Worm (Caenorhabditis elegans) whole organism, young adult: Measurements from ENCODE around the gene csn-5.
A peak's percentile ranks its signal among the peaks of the same experiment; 100 is the strongest.

Experiments used
- B0019.2 ChIP-seq: fragments of 200-800 bp; sonication (Bioruptor generic); conservative IDR thresholded peaks from 2 replicates; pipeline ENCODE4 v1.3.6; 2022; ENCODE audit warnings: missing genetic modification reagents, missing genetic modification characterization, missing compliant biosample characterization
- B0336.3 ChIP-seq: fragments of 200-800 bp; sonication (Bioruptor generic); IDR thresholded peaks from 2 replicates; pipeline ENCODE4 v1.3.6; 2022; ENCODE audit warnings: missing genetic modification characterization, missing compliant biosample characterization
- C06A6.2 ChIP-seq: fragments of 200-800 bp; sonication (Bioruptor generic); conservative IDR thresholded peaks from 2 replicates; pipeline ENCODE4 v1.3.6; 2022; ENCODE audit warnings: missing genetic modification characterization, missing compliant biosample characterization
- F52B5.7 ChIP-seq: sonication (generic microtip); optimal IDR thresholded peaks from 2 replicates; lab custom pipeline; 2016; ENCODE audit warnings: mild to moderate bottlenecking, missing genetic modification characterization, missing compliant biosample characterization
- F57A8.1 ChIP-seq: fragments of 200-800 bp; sonication (Bioruptor generic); optimal IDR thresholded peaks from 2 replicates; lab custom pipeline; 2018; ENCODE audit warnings: mild to moderate bottlenecking, missing genetic modification characterization, moderate library complexity, missing compliant biosample characterization
- K11D2.4 ChIP-seq: fragments of 200-800 bp; sonication (Bioruptor generic); IDR thresholded peaks from 2 replicates; pipeline ENCODE4 v1.3.6; 2022; ENCODE audit warnings: missing genetic modification reagents, missing genetic modification characterization, missing compliant biosample characterization
- K12H6.12 ChIP-seq: fragments of 200-800 bp; sonication (Bioruptor generic); optimal IDR thresholded peaks from 2 replicates; lab custom pipeline; 2018; ENCODE audit warnings: mild to moderate bottlenecking, missing genetic modification characterization, missing compliant biosample characterization
- T26A5.8 ChIP-seq: sonication (generic microtip); optimal IDR thresholded peaks from 2 replicates; lab custom pipeline; 2016; ENCODE audit warnings: missing genetic modification characterization, missing compliant biosample characterization
- Y53G8AR.9 ChIP-seq: fragments of 200-800 bp; sonication (Bioruptor generic); conservative IDR thresholded peaks from 2 replicates; pipeline ENCODE4 v1.3.6; 2022; ENCODE audit warnings: missing genetic modification reagents, missing genetic modification characterization, missing compliant biosample characterization
- athp-1 ChIP-seq: sonication (generic microtip); optimal IDR thresholded peaks from 2 replicates; lab custom pipeline; 2017; ENCODE audit warnings: mild to moderate bottlenecking, missing genetic modification characterization, missing compliant biosample characterization
- attf-3 ChIP-seq: fragments of 200-800 bp; sonication (Bioruptor generic); conservative IDR thresholded peaks from 2 replicates; pipeline ENCODE4 v1.3.6; 2022; ENCODE audit warnings: missing genetic modification reagents, missing genetic modification characterization, missing compliant biosample characterization
- ceh-100 ChIP-seq: fragments of 200-800 bp; sonication (Bioruptor generic); IDR thresholded peaks from 2 replicates; pipeline ENCODE4 v1.3.6; 2022; ENCODE audit warnings: missing genetic modification reagents, missing genetic modification characterization, missing compliant biosample characterization
- dox-1 ChIP-seq: fragments of 200-800 bp; sonication (Bioruptor generic); IDR thresholded peaks from 2 replicates; pipeline ENCODE4 v1.3.6; 2022; ENCODE audit warnings: missing genetic modification reagents, missing genetic modification characterization, missing compliant biosample characterization
- ekl-4 ChIP-seq: fragments of 200-800 bp; sonication (Bioruptor generic); IDR thresholded peaks from 2 replicates; pipeline ENCODE4 v1.3.6; 2022; ENCODE audit warnings: missing genetic modification reagents, missing genetic modification characterization, missing compliant biosample characterization
- ets-4 ChIP-seq: fragments of 200-800 bp; sonication (Bioruptor generic); optimal IDR thresholded peaks from 2 replicates; lab custom pipeline; 2018; ENCODE audit warnings: mild to moderate bottlenecking, missing genetic modification characterization, missing compliant biosample characterization
- him-1 ChIP-seq: sonication (generic microtip); optimal IDR thresholded peaks from 2 replicates; lab custom pipeline; 2016; ENCODE audit warnings: missing genotype, missing genetic modification reagents, missing genetic modification characterization, missing compliant biosample characterization
- hlh-12 ChIP-seq: sonication (generic microtip); optimal IDR thresholded peaks from 2 replicates; lab custom pipeline; 2016; ENCODE audit warnings: missing genetic modification characterization, missing compliant biosample characterization
- hmg-1.2 ChIP-seq: fragments of 200-800 bp; sonication (Bioruptor generic); IDR thresholded peaks from 2 replicates; pipeline ENCODE4 v1.3.6; 2022; ENCODE audit warnings: missing genetic modification reagents, missing genetic modification characterization, missing compliant biosample characterization
- let-526 ChIP-seq: fragments of 200-800 bp; sonication (Bioruptor generic); IDR thresholded peaks from 2 replicates; pipeline ENCODE4 v1.3.6; 2022; ENCODE audit warnings: missing genetic modification reagents, missing genetic modification characterization, missing compliant biosample characterization
- let-607 ChIP-seq, 2 experiments: fragments of 200-800 bp in 1 of 2; sonication (Bioruptor generic) in 1 of 2; sonication (generic microtip) in 1 of 2; optimal IDR thresholded peaks; 2 replicates each; lab custom pipeline; 2016 to 2018; ENCODE audit warnings: mild to moderate bottlenecking in 2 of 2, missing compliant biosample characterization in 2 of 2, missing genetic modification characterization in 2 of 2, moderate library complexity in 2 of 2, missing genotype in 1 of 2
- lin-54 ChIP-seq: fragments of 200-800 bp; sonication (Bioruptor generic); optimal IDR thresholded peaks from 2 replicates; lab custom pipeline; 2018; ENCODE audit warnings: mild to moderate bottlenecking, missing genetic modification characterization, missing compliant biosample characterization
- madf-6 ChIP-seq: fragments of 200-800 bp; sonication (Bioruptor generic); IDR thresholded peaks from 2 replicates; pipeline ENCODE4 v1.3.6; 2022; ENCODE audit warnings: missing genetic modification reagents, missing genetic modification characterization, missing compliant biosample characterization
- mel-28 ChIP-seq: sonication (generic microtip); optimal IDR thresholded peaks from 2 replicates; lab custom pipeline; 2016; ENCODE audit warnings: borderline replicate concordance, mild to moderate bottlenecking, missing genetic modification characterization, missing compliant biosample characterization
- nfya-1 ChIP-seq: sonication (generic microtip); optimal IDR thresholded peaks from 2 replicates; lab custom pipeline; 2017; ENCODE audit warnings: antibody characterized with exemption, missing compliant biosample characterization, missing genetic modification characterization, borderline replicate concordance; ENCODE audit not compliant: insufficient read depth
- nfyb-1 ChIP-seq: fragments of 200-800 bp; sonication (Bioruptor generic); IDR thresholded peaks from 2 replicates; pipeline ENCODE4 v1.3.6; 2022; ENCODE audit warnings: missing genetic modification reagents, missing genetic modification characterization, missing compliant biosample characterization
- nhr-80 ChIP-seq: sonication (generic microtip); optimal IDR thresholded peaks from 2 replicates; lab custom pipeline; 2016; ENCODE audit warnings: missing genetic modification characterization, missing compliant biosample characterization
- nhr-90 ChIP-seq: sonication (generic microtip); optimal IDR thresholded peaks from 2 replicates; lab custom pipeline; 2016; ENCODE audit warnings: missing genotype, mild to moderate bottlenecking, missing genetic modification characterization, missing compliant biosample characterization
- pbrm-1 ChIP-seq: fragments of 200-800 bp; sonication (Bioruptor generic); IDR thresholded peaks from 2 replicates; pipeline ENCODE4 v1.3.6; 2022; ENCODE audit warnings: missing genetic modification reagents, missing genetic modification characterization, missing compliant biosample characterization
- sea-2 ChIP-seq: fragments of 200-800 bp; sonication (Bioruptor generic); IDR thresholded peaks from 2 replicates; pipeline ENCODE4 v1.3.6; 2022; ENCODE audit warnings: missing genetic modification characterization, missing compliant biosample characterization
- snpc-4 ChIP-seq, 5 experiments: fragments of 150-350 bp in 1 of 5; sonication (generic microtip) in 4 of 5; optimal IDR thresholded peaks; 2 replicates each; lab custom pipeline; 2014 to 2018; ENCODE audit warnings: missing genetic modification characterization in 5 of 5, missing biosample characterization in 3 of 5, antibody characterized with exemption in 2 of 5, mild to moderate bottlenecking in 2 of 5, missing compliant biosample characterization in 2 of 5, missing genotype in 2 of 5, moderate library complexity in 2 of 5, missing genetic modification reagents in 1 of 5
- xnd-1 ChIP-seq: sonication (generic microtip); optimal IDR thresholded peaks from 2 replicates; lab custom pipeline; 2016; ENCODE audit warnings: missing genotype, missing genetic modification reagents, missing genetic modification characterization, missing compliant biosample characterization
- zfh-2 ChIP-seq: fragments of 200-800 bp; sonication (Bioruptor generic); conservative IDR thresholded peaks from 2 replicates; pipeline ENCODE4 v1.3.6; 2022; ENCODE audit warnings: missing genetic modification reagents, missing genetic modification characterization, missing compliant biosample characterization

csn-5 gene

ce11 chrIV:5660239-5660638 is 10.9 kb downstream of the csn-5 start, which contains the start of gene skn-1 (continued):
- TF ChIP-seq let-526 (GFP tag; lab: Robert Waterston, UW), result 0 out of 2 replicates have a peak, but pooled peaks have one; percentile 21
- TF ChIP-seq zfh-2 (GFP tag; lab: Robert Waterston, UW), result 0 out of 2 replicates have a peak, but pooled peaks have one; percentile 12
- TF ChIP-seq athp-1, result no peak
- no peak for TF ChIP-seq ceh-100 (GFP tag; lab: Robert Waterston, UW)
- TF ChIP-seq hmg-1.2, result no peak
- TF ChIP-seq ekl-4 (GFP tag; lab: Robert Waterston, UW), result no peak
- TF ChIP-seq K11D2.4 (GFP tag; lab: Robert Waterston, UW), result no peak
- TF ChIP-seq T26A5.8, result no peak
- TF ChIP-seq attf-3 (GFP tag; lab: Robert Waterston, UW), result no peak
- no peak for TF ChIP-seq K12H6.12 (tag; lab: Kevin White, UChicago)

ce11 chrIV:5662073-5662472 is 12.7 kb downstream of the csn-5 start:
- TF ChIP-seq hmg-1.2, result 0 out of 2 replicates have a peak, but pooled peaks have one; percentile 14
- no peak for TF ChIP-seq ceh-100 (GFP tag; lab: Robert Waterston, UW)

ce11 chrIV:5662886-5663285 is 13.6 kb downstream of the csn-5 start:
- TF ChIP-seq C06A6.2, result 0 out of 2 replicates have a peak, but pooled peaks have one; percentile 15
- no peak for TF ChIP-seq hlh-12
- no peak for TF ChIP-seq snpc-4 (GFP tag; optimal IDR thresholded peaks at IDR 0.05; lab: Kevin White, UChicago)
- no peak for TF ChIP-seq snpc-4 (tag; optimal IDR thresholded peaks at IDR 0.05; lab: Kevin White, UChicago)
- no peak for TF ChIP-seq ets-4 (GFP tag; lab: Kevin White, UChicago)

ce11 chrIV:5664375-5665004 is 15.2 kb downstream of the csn-5 start, which contains the start of gene bec-1:
TSS of gene bec-1 (minus strand) at chrIV:5664425.
- TF ChIP-seq dox-1 (peak; percentile 25; the same call in 1 of the 2 replicates), F57A8.1 (GFP tag; lab: Kevin White, UChicago) (no peak), ets-4 (GFP tag; lab: Kevin White, UChicago) (peak; percentile 28), B0019.2 (no peak), lin-54 (GFP tag; lab: Kevin White, UChicago) (no peak), pbrm-1 (GFP tag; lab: Robert Waterston, UW) (0 out of 2 replicates have a peak, but pooled peaks have one; percentile 29), let-607 (tag; optimal IDR thresholded peaks at IDR 0.05; lab: Kevin White, UChicago) (peak in 1 of 2 experiments; percentile 20), nfya-1 (tag; lab: Kevin White, UChicago) (no peak), mel-28 (tag; lab: Kevin White, UChicago) (no peak), B0336.3 (GFP tag; lab: Robert Waterston, UW) (peak; percentile 57; the same call in 1 of the 2 replicates), sea-2 (GFP tag; lab: Robert Waterston, UW) (no peak), madf-6 (GFP tag; lab: Robert Waterston, UW) (peak; percentile 37; the same call in 1 of the 2 replicates), xnd-1 (no peak), F52B5.7 (tag; lab: Kevin White, UChicago) (peak; percentile 7), him-1 (tag; lab: Kevin White, UChicago) (no peak), K12H6.12 (tag; lab: Kevin White, UChicago) (no peak), nhr-90 (peak; percentile 14), nhr-80 (tag; lab: Kevin White, UChicago) (peak; percentile 12), nfyb-1 (GFP tag; lab: Robert Waterston, UW) (peak; percentile 62), Y53G8AR.9 (GFP tag; lab: Robert Waterston, UW) (peak; percentile 57; the same call in 1 of the 2 replicates)
